Worm (Caenorhabditis elegans) whole organism, L1 larva: Measurements from ENCODE around the gene grd-14.
A peak's percentile ranks its signal among the peaks of the same experiment; 100 is the strongest.

Experiments
- C16A3.4 ChIP-seq: fragments of 150-350 bp; optimal IDR thresholded peaks from 2 replicates; lab custom pipeline; 2014; ENCODE audit warnings: missing biosample characterization, missing genetic modification characterization
- C34B4.2 ChIP-seq: sonication (generic microtip); optimal IDR thresholded peaks from 2 replicates; lab custom pipeline; 2017; ENCODE audit warnings: mild to moderate bottlenecking, missing genetic modification characterization, missing compliant biosample characterization
- Y116A8C.19 ChIP-seq: sonication (generic microtip); optimal IDR thresholded peaks from 2 replicates; lab custom pipeline; 2016; ENCODE audit warnings: missing compliant biosample characterization, missing genetic modification characterization, borderline replicate concordance
- aha-1 ChIP-seq: fragments of 150-350 bp; optimal IDR thresholded peaks from 2 replicates; lab custom pipeline; 2014; ENCODE audit warnings: missing biosample characterization, missing genetic modification characterization
- aly-2 ChIP-seq: fragments of 150-350 bp; optimal IDR thresholded peaks from 2 replicates; lab custom pipeline; 2014; ENCODE audit warnings: missing biosample characterization, missing genetic modification characterization
- ama-1 ChIP-seq: fragments of 150-350 bp; optimal IDR thresholded peaks from 2 replicates; lab custom pipeline; 2014
- blmp-1 ChIP-seq: fragments of 150-350 bp; optimal IDR thresholded peaks from 2 replicates; lab custom pipeline; 2014; ENCODE audit warnings: missing biosample characterization, missing genetic modification characterization
- ceh-88 ChIP-seq: fragments of 200-800 bp; sonication (Bioruptor generic); IDR thresholded peaks from 2 replicates; pipeline ENCODE4 v1.3.6; 2022; ENCODE audit warnings: missing genetic modification characterization, missing compliant biosample characterization
- efl-1 ChIP-seq, 4 experiments: fragments of 150-350 bp; optimal IDR thresholded peaks in 3 of 4; peaks in 1 of 4; 1 replicate in 1 of 4; 2 replicates in 3 of 4; lab custom pipeline; 2014; ENCODE audit warnings: missing biosample characterization in 2 of 4, missing genetic modification characterization in 2 of 4, missing genetic modification reagents in 2 of 4
- elt-2 ChIP-seq: sonication (generic microtip); optimal IDR thresholded peaks from 2 replicates; lab custom pipeline; 2016; ENCODE audit warnings: missing genetic modification characterization, mild to moderate bottlenecking, inconsistent platforms, missing compliant biosample characterization, missing genetic modification reagents
- fos-1 ChIP-seq: fragments of 150-350 bp; optimal IDR thresholded peaks from 2 replicates; lab custom pipeline; 2014; ENCODE audit warnings: missing biosample characterization, missing genetic modification characterization
- hlh-17 ChIP-seq: fragments of 200-800 bp; sonication (Bioruptor generic); optimal IDR thresholded peaks from 2 replicates; lab custom pipeline; 2018; ENCODE audit warnings: missing genetic modification characterization, mild to moderate bottlenecking, missing compliant biosample characterization, moderate library complexity, borderline replicate concordance
- hlh-4 ChIP-seq: sonication (generic microtip); optimal IDR thresholded peaks from 2 replicates; lab custom pipeline; 2016; ENCODE audit warnings: mild to moderate bottlenecking, missing genetic modification characterization, missing compliant biosample characterization
- hpl-2 ChIP-seq: fragments of 150-350 bp; optimal IDR thresholded peaks from 2 replicates; lab custom pipeline; 2014; ENCODE audit warnings: missing biosample characterization, missing genetic modification reagents, missing genetic modification characterization
- isw-1 ChIP-seq: fragments of 200-800 bp; sonication (Bioruptor generic); IDR thresholded peaks from 2 replicates; pipeline ENCODE4 v1.3.6; 2022; ENCODE audit warnings: missing genetic modification characterization, missing compliant biosample characterization
- jun-1 ChIP-seq: fragments of 150-350 bp; optimal IDR thresholded peaks from 2 replicates; lab custom pipeline; 2014; ENCODE audit warnings: missing biosample characterization, missing genetic modification reagents, missing genetic modification characterization
- lin-15B ChIP-seq: fragments of 150-350 bp; sonication (generic microtip); optimal IDR thresholded peaks from 3 replicates; lab custom pipeline; 2014; ENCODE audit warnings: missing biosample characterization, missing genetic modification characterization
- lin-35 ChIP-seq, 2 experiments: fragments of 150-350 bp; optimal IDR thresholded peaks; 2 replicates each; lab custom pipeline; 2014; ENCODE audit warnings: missing biosample characterization in 2 of 2, missing genetic modification characterization in 2 of 2, missing genetic modification reagents in 2 of 2
- mdl-1 ChIP-seq, 2 experiments: fragments of 150-350 bp; optimal IDR thresholded peaks; 2 replicates each; lab custom pipeline; 2014 to 2017; ENCODE audit warnings: missing biosample characterization in 2 of 2, missing genetic modification characterization in 2 of 2, inconsistent platforms in 1 of 2
- mep-1 ChIP-seq: fragments of 150-350 bp; optimal IDR thresholded peaks from 2 replicates; lab custom pipeline; 2014; ENCODE audit warnings: missing biosample characterization, missing genetic modification characterization
- nhr-11 ChIP-seq: fragments of 150-350 bp; optimal IDR thresholded peaks from 2 replicates; lab custom pipeline; 2014; ENCODE audit warnings: missing biosample characterization, missing genetic modification characterization
- nhr-12 ChIP-seq: sonication (generic microtip); optimal IDR thresholded peaks from 2 replicates; lab custom pipeline; 2017; ENCODE audit warnings: missing biosample characterization, missing genetic modification characterization
- nhr-19 ChIP-seq: fragments of 200-800 bp; sonication (Bioruptor generic); conservative IDR thresholded peaks from 2 replicates; pipeline ENCODE4 v1.3.6; 2022; ENCODE audit warnings: missing genetic modification characterization, missing compliant biosample characterization
- nhr-20 ChIP-seq: sonication (generic microtip); optimal IDR thresholded peaks from 2 replicates; lab custom pipeline; 2016; ENCODE audit warnings: mild to moderate bottlenecking, missing genetic modification characterization, missing compliant biosample characterization
- nhr-237 ChIP-seq: fragments of 150-350 bp; optimal IDR thresholded peaks from 2 replicates; lab custom pipeline; 2014; ENCODE audit warnings: missing biosample characterization, missing genetic modification characterization
- nhr-28 ChIP-seq: fragments of 150-350 bp; optimal IDR thresholded peaks from 2 replicates; lab custom pipeline; 2014; ENCODE audit warnings: missing biosample characterization, missing genetic modification characterization
- nhr-47 ChIP-seq: sonication (generic microtip); optimal IDR thresholded peaks from 2 replicates; lab custom pipeline; 2016; ENCODE audit warnings: mild to moderate bottlenecking, missing genetic modification characterization, moderate library complexity, missing compliant biosample characterization
- nhr-71 ChIP-seq: sonication (generic microtip); optimal IDR thresholded peaks from 2 replicates; lab custom pipeline; 2016; ENCODE audit warnings: mild to moderate bottlenecking, missing genetic modification characterization, moderate library complexity, missing compliant biosample characterization
- nhr-77 ChIP-seq: fragments of 150-350 bp; optimal IDR thresholded peaks from 2 replicates; lab custom pipeline; 2014; ENCODE audit warnings: missing biosample characterization, missing genetic modification characterization
- nhr-85 ChIP-seq: sonication (generic microtip); peaks from one replicate; lab custom pipeline; 2016; ENCODE audit warnings: missing genetic modification characterization, inconsistent platforms, missing compliant biosample characterization
- pax-3 ChIP-seq: fragments of 200-800 bp; sonication (Bioruptor generic); optimal IDR thresholded peaks from 2 replicates; lab custom pipeline; 2018; ENCODE audit warnings: mild to moderate bottlenecking, missing genetic modification characterization, moderate library complexity, missing compliant biosample characterization
- pqm-1 ChIP-seq: sonication (generic microtip); optimal IDR thresholded peaks from 3 replicates; lab custom pipeline; 2017; ENCODE audit warnings: missing biosample characterization, missing genetic modification characterization
- skn-1 ChIP-seq: fragments of 150-350 bp; optimal IDR thresholded peaks from 2 replicates; lab custom pipeline; 2014; ENCODE audit warnings: missing biosample characterization, missing genetic modification characterization
- snpc-4 ChIP-seq: fragments of 150-350 bp; optimal IDR thresholded peaks from 2 replicates; lab custom pipeline; 2014; ENCODE audit warnings: missing biosample characterization, missing genetic modification characterization
- sptf-1 ChIP-seq: fragments of 150-350 bp; optimal IDR thresholded peaks from 2 replicates; lab custom pipeline; 2014; ENCODE audit warnings: missing biosample characterization, missing genetic modification characterization
- tbx-2 ChIP-seq: sonication (generic microtip); optimal IDR thresholded peaks from 2 replicates; lab custom pipeline; 2016; ENCODE audit warnings: missing genetic modification characterization, missing compliant biosample characterization
- unc-62 ChIP-seq: fragments of 150-350 bp; optimal IDR thresholded peaks from 2 replicates; lab custom pipeline; 2014; ENCODE audit warnings: missing biosample characterization, missing genetic modification reagents, missing genetic modification characterization
- unc-86 ChIP-seq: sonication (generic microtip); optimal IDR thresholded peaks from 2 replicates; lab custom pipeline; 2016; ENCODE audit warnings: missing genetic modification characterization, missing compliant biosample characterization
- unc-98 ChIP-seq: fragments of 200-800 bp; sonication (Bioruptor generic); IDR thresholded peaks from 2 replicates; pipeline ENCODE4 v1.3.6; 2022; ENCODE audit warnings: missing genetic modification characterization, missing compliant biosample characterization
- vab-15 ChIP-seq: sonication (generic microtip); optimal IDR thresholded peaks from 2 replicates; lab custom pipeline; 2017; ENCODE audit warnings: missing genotype, mild to moderate bottlenecking, missing genetic modification characterization, missing compliant biosample characterization
- ztf-11 ChIP-seq, 2 experiments: sonication (generic microtip); optimal IDR thresholded peaks; 2 replicates each; lab custom pipeline; 2016 to 2017; ENCODE audit warnings: missing genetic modification characterization in 2 of 2, missing biosample characterization in 1 of 2, missing compliant biosample characterization in 1 of 2
- ztf-4 ChIP-seq: fragments of 150-350 bp; optimal IDR thresholded peaks from 2 replicates; lab custom pipeline; 2014; ENCODE audit warnings: missing biosample characterization, missing genetic modification characterization

Gene grd-14

DNA sequence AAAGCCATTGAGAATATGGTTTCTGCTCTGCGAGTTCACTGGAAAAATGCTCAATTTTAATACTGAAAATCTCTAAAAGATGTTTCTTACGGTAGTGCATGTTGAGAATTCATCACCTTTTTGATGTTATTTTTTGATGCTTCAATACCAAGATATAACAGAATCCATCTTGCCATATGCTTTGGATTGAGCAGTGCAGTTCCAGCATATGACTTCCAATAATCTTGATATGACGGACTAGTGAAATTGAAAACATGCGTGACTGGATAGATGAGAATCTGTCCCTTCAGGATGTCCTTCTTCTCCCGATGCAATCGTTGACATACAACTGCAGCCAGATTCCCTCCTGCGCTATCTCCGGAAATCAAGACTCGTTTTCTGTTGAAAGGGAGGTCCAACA, 38.9 kb upstream of the grd-14 start:
- TF ChIP-seq aly-2 (tag; lab: Kevin White, UChicago) (no peak), blmp-1 (peak; percentile 48)

ce11 chrX:8463085-8463645, 36.7 kb upstream of the grd-14 start, which contains the start of gene F16F9.4:
Gene F16F9.4 (minus strand): TSS chrX:8463360.
- TF ChIP-seq elt-2 (tag; lab: Kevin White, UChicago) (peak; percentile 54), isw-1 (GFP tag; lab: Robert Waterston, UW) (no peak), efl-1 (optimal IDR thresholded peaks at IDR 0.05; lab: Kevin White, UChicago) (no peak), efl-1 (GFP tag; optimal IDR thresholded peaks at IDR 0.05 in 1 of 2; lab: Kevin White, UChicago) (peak in 1 of 2 experiments; percentile 68)

ce11 chrX:8463889-8464444, 35.9 kb upstream of the grd-14 start:
- no peak for TF ChIP-seq tbx-2
- no peak for TF ChIP-seq ztf-11 (tag; optimal IDR thresholded peaks at IDR 0.05; lab: Kevin White, UChicago)
- no peak for TF ChIP-seq fos-1
- TF ChIP-seq blmp-1, result peak; percentile 57
- TF ChIP-seq, all 84 proteins: peak for 1

DNA sequence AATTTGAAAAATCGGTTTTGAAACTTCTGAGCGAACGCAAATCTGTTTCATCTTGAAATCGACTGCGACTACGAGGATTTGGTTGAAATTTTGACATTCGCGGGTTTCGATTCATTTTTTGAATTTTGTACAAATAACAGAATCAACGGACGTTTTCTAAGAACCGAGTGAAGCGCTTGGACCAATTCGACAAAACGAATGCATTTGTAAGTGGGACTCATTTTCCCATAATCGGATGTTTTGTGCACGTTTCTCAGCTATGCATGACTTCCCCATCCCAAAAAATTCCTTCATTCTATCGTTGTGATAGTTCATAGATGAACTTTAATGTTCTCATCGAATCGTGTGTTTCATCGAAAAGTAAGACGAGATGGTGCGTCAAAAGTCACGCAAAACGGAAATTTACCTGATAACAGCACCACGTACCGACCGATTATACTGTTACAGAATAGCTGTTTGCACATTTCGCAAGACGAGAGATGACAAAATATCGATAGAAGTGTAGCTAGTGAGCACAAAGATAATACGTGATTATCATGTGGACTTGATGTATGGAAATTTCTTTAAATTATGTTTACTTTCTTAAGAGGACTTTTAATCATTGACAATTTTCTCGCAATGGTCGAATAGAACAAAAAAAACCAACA, 29.6 kb upstream of the grd-14 start, which contains the start of gene mec-10:
TSS of gene mec-10 (minus strand) at position 189 of the 647 bp plus-strand sequence.
- TF ChIP-seq unc-86 (tag; lab: Kevin White, UChicago) (peak; percentile 52), elt-2 (tag; lab: Kevin White, UChicago) (peak; percentile 95), ceh-88 (no peak), nhr-71 (tag; lab: Kevin White, UChicago) (peak; percentile 14), mdl-1 (tag; optimal IDR thresholded peaks at IDR 0.05; lab: Kevin White, UChicago) (peak in 1 of 2 experiments; percentile 33), nhr-11 (tag; lab: Kevin White, UChicago) (no peak), lin-35 (GFP tag; optimal IDR thresholded peaks at IDR 0.05; lab: Kevin White, UChicago) (peak in 1 of 2 experiments; percentile 41), efl-1 (optimal IDR thresholded peaks at IDR 0.05; lab: Kevin White, UChicago) (no peak), efl-1 (GFP tag; optimal IDR thresholded peaks at IDR 0.05 in 1 of 2; lab: Kevin White, UChicago) (peak in 1 of 2 experiments; percentile 31)

DNA sequence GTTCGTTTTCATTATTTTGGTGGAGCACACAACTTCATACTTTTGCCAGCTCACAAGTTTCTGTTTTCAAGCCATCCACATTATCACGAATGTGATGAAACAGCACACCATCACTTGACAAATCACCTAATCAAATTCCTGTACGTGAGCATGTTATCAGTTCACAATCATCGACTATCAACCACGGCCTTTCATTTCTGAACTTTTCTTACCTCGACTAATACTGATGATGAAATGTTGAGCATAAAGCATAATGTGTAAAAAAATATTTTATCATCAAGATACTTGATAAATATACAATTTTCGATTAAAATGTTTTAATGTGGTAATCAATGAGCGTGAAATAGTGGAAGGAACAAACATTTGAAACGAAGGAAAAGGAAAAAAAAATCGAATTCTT, 26.4 kb upstream of the grd-14 start:
- TF ChIP-seq pqm-1, result peak; percentile 64
- TF ChIP-seq lin-35 (GFP tag; optimal IDR thresholded peaks at IDR 0.05; lab: Kevin White, UChicago), result peak in 1 of 2 experiments; percentile 46
- peak; percentile 56 for TF ChIP-seq nhr-20
- no peak for TF ChIP-seq hpl-2 (GFP tag; lab: Kevin White, UChicago)
- peak; percentile 5; the same call in 1 of the 2 replicates for TF ChIP-seq nhr-19 (GFP tag; lab: Robert Waterston, UW)
- no peak for TF ChIP-seq ama-1 (lab: Kevin White, UChicago)
- no peak for TF ChIP-seq C34B4.2 (tag; lab: Kevin White, UChicago)
- no peak for TF ChIP-seq nhr-237 (tag; lab: Kevin White, UChicago)
- TF ChIP-seq aly-2 (tag; lab: Kevin White, UChicago), result no peak
- TF ChIP-seq aha-1 (tag; lab: Kevin White, UChicago), result no peak
- TF ChIP-seq nhr-12 (tag; lab: Kevin White, UChicago), result no peak
- TF ChIP-seq nhr-28 (tag; lab: Kevin White, UChicago), result no peak
- no peak for TF ChIP-seq lin-15B (tag; lab: Kevin White, UChicago)
- no peak for TF ChIP-seq sptf-1 (tag; lab: Kevin White, UChicago)
- TF ChIP-seq tbx-2, result no peak
- no peak for TF ChIP-seq unc-62 (GFP tag; lab: Kevin White, UChicago)
- no peak for TF ChIP-seq Y116A8C.19
- TF ChIP-seq snpc-4 (tag; lab: Kevin White, UChicago), result no peak
- TF ChIP-seq C16A3.4, result no peak
- no peak for TF ChIP-seq mep-1 (tag; lab: Kevin White, UChicago)
- no peak for TF ChIP-seq pax-3 (tag; lab: Kevin White, UChicago)
- no peak for TF ChIP-seq nhr-85 (tag; lab: Kevin White, UChicago)
- no peak for TF ChIP-seq unc-98
- TF ChIP-seq hlh-4 (tag; lab: Kevin White, UChicago), result no peak
- peak; percentile 99 for TF ChIP-seq elt-2 (tag; lab: Kevin White, UChicago)
- no peak for TF ChIP-seq skn-1
- peak; percentile 33 for TF ChIP-seq jun-1 (tag; lab: Kevin White, UChicago)
- TF ChIP-seq vab-15, result no peak
- TF ChIP-seq nhr-47 (tag; lab: Kevin White, UChicago), result no peak
- peak; percentile 56 for TF ChIP-seq nhr-71 (tag; lab: Kevin White, UChicago)
- TF ChIP-seq ztf-4 (tag; lab: Kevin White, UChicago), result no peak
- TF ChIP-seq ceh-88, result 0 out of 2 replicates have a peak, but pooled peaks have one; percentile 22
- TF ChIP-seq hlh-17 (GFP tag; lab: Kevin White, UChicago), result no peak
- no peak for TF ChIP-seq nhr-77 (tag; lab: Kevin White, UChicago)
